Fruit fly (Drosophila melanogaster) whole organism, embryonic: ENCODE results near the gene nmo.

Experiments used
- CG10321 ChIP-seq: fragments of 200-800 bp; sonication (Bioruptor generic); IDR thresholded peaks from 2 replicates; pipeline ENCODE4 v1.3.6; 2022; ENCODE audit warnings: missing biosample characterization, missing genetic modification characterization
- CG11398 ChIP-seq: fragments of 200-800 bp; sonication (Bioruptor generic); optimal IDR thresholded peaks from 2 replicates; lab custom pipeline; 2016; ENCODE audit warnings: missing biosample characterization, missing genetic modification characterization
- CG13287 ChIP-seq: fragments of 200-800 bp; sonication (Bioruptor generic); IDR thresholded peaks from 2 replicates; pipeline ENCODE4 v1.3.6; 2022; ENCODE audit warnings: missing biosample characterization, missing genetic modification characterization; ENCODE audit not compliant: partially characterized antibody
- CG16815 ChIP-seq: fragments of 200-800 bp; sonication (Bioruptor generic); optimal IDR thresholded peaks from 3 replicates; lab custom pipeline; 2017; ENCODE audit warnings: missing biosample characterization, mild to moderate bottlenecking, missing genetic modification characterization
- CG17568 ChIP-seq: fragments of 200-800 bp; sonication (Bioruptor generic); optimal IDR thresholded peaks from 2 replicates; lab custom pipeline; 2018; ENCODE audit warnings: missing biosample characterization, mild to moderate bottlenecking, missing genetic modification characterization, moderate library complexity
- CG18011 ChIP-seq: fragments of 200-800 bp; sonication (Bioruptor generic); optimal IDR thresholded peaks from 2 replicates; lab custom pipeline; 2017; ENCODE audit warnings: missing biosample characterization, missing genetic modification characterization, mild to moderate bottlenecking, moderate library complexity, missing genotype
- CG18476 ChIP-seq: fragments of 200-800 bp; sonication (Bioruptor generic); optimal IDR thresholded peaks from 2 replicates; lab custom pipeline; 2016; ENCODE audit warnings: missing biosample characterization, mild to moderate bottlenecking, missing genetic modification characterization
- CG2712 ChIP-seq: fragments of 200-800 bp; optimal IDR thresholded peaks from 3 replicates; lab custom pipeline; 2019; ENCODE audit warnings: missing biosample characterization, mild to moderate bottlenecking, missing genetic modification characterization, moderate library complexity
- CG2875 ChIP-seq: fragments of 200-800 bp; sonication (Bioruptor generic); optimal IDR thresholded peaks from 2 replicates; lab custom pipeline; 2017; ENCODE audit warnings: missing biosample characterization, mild to moderate bottlenecking, missing genetic modification characterization, missing genetic modification reagents
- CG32767 ChIP-seq: fragments of 200-800 bp; sonication (Bioruptor generic); IDR thresholded peaks from 2 replicates; pipeline ENCODE4 v1.3.6; 2022; ENCODE audit warnings: missing biosample characterization, missing genetic modification characterization
- CG3407 ChIP-seq: fragments of 200-800 bp; sonication (Bioruptor generic); optimal IDR thresholded peaks from 2 replicates; lab custom pipeline; 2018; ENCODE audit warnings: missing biosample characterization, mild to moderate bottlenecking, missing genetic modification characterization
- CG6765 ChIP-seq: fragments of 200-800 bp; sonication (Bioruptor generic); optimal IDR thresholded peaks from 3 replicates; lab custom pipeline; 2017; ENCODE audit warnings: missing biosample characterization, mild to moderate bottlenecking, missing genetic modification characterization
- CG6813 ChIP-seq: fragments of 200-800 bp; sonication (Bioruptor generic); optimal IDR thresholded peaks from 2 replicates; lab custom pipeline; 2017; ENCODE audit warnings: missing biosample characterization, missing genetic modification characterization, mild to moderate bottlenecking, moderate library complexity, missing genetic modification reagents
- CG7357 ChIP-seq: fragments of 200-800 bp; sonication (Bioruptor generic); IDR thresholded peaks from 3 replicates; pipeline ENCODE4 v1.3.6; 2022; ENCODE audit warnings: missing biosample characterization, missing genetic modification characterization
- CG7745 ChIP-seq: fragments of 200-800 bp; sonication (Bioruptor generic); optimal IDR thresholded peaks from 2 replicates; lab custom pipeline; 2018; ENCODE audit warnings: missing biosample characterization, mild to moderate bottlenecking, missing genetic modification characterization, moderate library complexity
- CG8290 ChIP-seq, 3 experiments: fragments of 200-800 bp; sonication (Bioruptor generic); optimal IDR thresholded peaks; 2 replicates each; lab custom pipeline; 2016 to 2019; ENCODE audit warnings: missing biosample characterization in 3 of 3, missing genetic modification characterization in 3 of 3, mild to moderate bottlenecking in 2 of 3, moderate library complexity in 1 of 3
- CG8359 ChIP-seq: fragments of 200-800 bp; sonication (Bioruptor generic); optimal IDR thresholded peaks from 2 replicates; lab custom pipeline; 2017; ENCODE audit warnings: missing biosample characterization, mild to moderate bottlenecking, missing genetic modification characterization, borderline replicate concordance
- CHES-1-like ChIP-seq: fragments of 200-800 bp; sonication (Bioruptor generic); optimal IDR thresholded peaks from 2 replicates; lab custom pipeline; 2016; ENCODE audit warnings: missing biosample characterization, missing genetic modification characterization
- CkIIα-i1 ChIP-seq: fragments of 200-800 bp; sonication (Bioruptor generic); IDR thresholded peaks from 2 replicates; pipeline ENCODE4 v1.3.6; 2022; ENCODE audit warnings: missing biosample characterization, missing genetic modification characterization
- Dp ChIP-seq: fragments of 200-800 bp; sonication (Bioruptor generic); optimal IDR thresholded peaks from 2 replicates; lab custom pipeline; 2018; ENCODE audit warnings: missing biosample characterization, mild to moderate bottlenecking, missing genetic modification characterization, moderate library complexity
- Drgx ChIP-seq: fragments of 200-800 bp; sonication (Bioruptor generic); IDR thresholded peaks from 2 replicates; pipeline ENCODE4 v1.3.6; 2022; ENCODE audit warnings: missing biosample characterization, missing genetic modification characterization
- H2.0 ChIP-seq: fragments of 200-800 bp; sonication (Bioruptor generic); IDR thresholded peaks from 2 replicates; pipeline ENCODE4 v1.3.6; 2022; ENCODE audit warnings: missing biosample characterization, missing genetic modification characterization
- Hr78 ChIP-seq, 2 experiments: fragments of 200-800 bp in 1 of 2; fragments of >200 bp in 1 of 2; sonication (Bioruptor generic) in 1 of 2; optimal IDR thresholded peaks; 2 replicates each; lab custom pipeline; 2017 to 2019; ENCODE audit warnings: missing biosample characterization in 2 of 2, missing genetic modification characterization in 2 of 2, mild to moderate bottlenecking in 1 of 2, moderate library complexity in 1 of 2
- MTF-1 ChIP-seq: fragments of 200-800 bp; sonication (Bioruptor generic); optimal IDR thresholded peaks from 2 replicates; lab custom pipeline; 2018; ENCODE audit warnings: missing biosample characterization, mild to moderate bottlenecking, missing genetic modification characterization, borderline replicate concordance
- Mrtf ChIP-seq: fragments of 200-800 bp; sonication (Bioruptor generic); IDR thresholded peaks from 3 replicates; pipeline ENCODE4 v1.3.6; 2022; ENCODE audit warnings: missing biosample characterization, missing genetic modification characterization
- Nf-YA ChIP-seq: fragments of 200-800 bp; sonication (Bioruptor generic); IDR thresholded peaks from 2 replicates; pipeline ENCODE4 v1.3.6; 2022; ENCODE audit warnings: missing biosample characterization, missing genetic modification characterization
- Nf-YB ChIP-seq: fragments of 200-800 bp; sonication (Bioruptor generic); optimal IDR thresholded peaks from 3 replicates; lab custom pipeline; 2019; ENCODE audit warnings: missing biosample characterization, mild to moderate bottlenecking, missing genetic modification characterization, moderate library complexity
- Oaz ChIP-seq: fragments of 200-800 bp; sonication (Bioruptor generic); IDR thresholded peaks from 2 replicates; pipeline ENCODE4 v1.3.6; 2022; ENCODE audit warnings: missing biosample characterization, missing genetic modification characterization
- Optix ChIP-seq: fragments of 200-800 bp; sonication (Bioruptor generic); IDR thresholded peaks from 3 replicates; pipeline ENCODE4 v1.3.6; 2022; ENCODE audit warnings: missing biosample characterization, missing genetic modification characterization
- Side ChIP-seq: fragments of 200-800 bp; sonication (Bioruptor generic); optimal IDR thresholded peaks from 2 replicates; lab custom pipeline; 2016; ENCODE audit warnings: missing biosample characterization, missing genetic modification characterization
- Spps ChIP-seq: fragments of 200-800 bp; sonication (Bioruptor generic); optimal IDR thresholded peaks from 2 replicates; lab custom pipeline; 2018; ENCODE audit warnings: missing biosample characterization, mild to moderate bottlenecking, missing genetic modification characterization
- Sry-β ChIP-seq: fragments of 200-800 bp; sonication (Bioruptor generic); optimal IDR thresholded peaks from 2 replicates; lab custom pipeline; 2018; ENCODE audit warnings: missing biosample characterization, mild to moderate bottlenecking, missing genetic modification characterization, moderate library complexity
- Stat92E ChIP-seq, 3 experiments: fragments of >200 bp in 2 of 3; fragments of 200-800 bp in 1 of 3; sonication (Bioruptor generic) in 1 of 3; optimal IDR thresholded peaks; 2 replicates each; lab custom pipeline; 2017 to 2019; ENCODE audit warnings: missing biosample characterization in 3 of 3, missing genetic modification characterization in 3 of 3, mild to moderate bottlenecking in 1 of 3, moderate library complexity in 1 of 3
- Taf1 ChIP-seq: fragments of 200-800 bp; sonication (Bioruptor generic); IDR thresholded peaks from 2 replicates; pipeline ENCODE4 v1.3.6; 2022; ENCODE audit warnings: missing biosample characterization, missing genetic modification characterization
- ab ChIP-seq: fragments of 200-800 bp; sonication (Bioruptor generic); optimal IDR thresholded peaks from 2 replicates; lab custom pipeline; 2016; ENCODE audit warnings: missing biosample characterization, missing genetic modification characterization
- cas ChIP-seq: fragments of 200-800 bp; sonication (Bioruptor generic); IDR thresholded peaks from 2 replicates; pipeline ENCODE4 v1.3.6; 2022; ENCODE audit warnings: missing biosample characterization, missing genetic modification characterization
- en ChIP-seq: fragments of 200-800 bp; sonication (Bioruptor generic); optimal IDR thresholded peaks from 2 replicates; lab custom pipeline; 2016; ENCODE audit warnings: missing biosample characterization, missing genetic modification characterization
- fd3F ChIP-seq: fragments of 200-800 bp; sonication (Bioruptor generic); optimal IDR thresholded peaks from 2 replicates; lab custom pipeline; 2018; ENCODE audit warnings: missing biosample characterization, mild to moderate bottlenecking, missing genetic modification characterization, moderate library complexity
- hbn ChIP-seq: fragments of 200-800 bp; sonication (Bioruptor generic); IDR thresholded peaks from 2 replicates; pipeline ENCODE4 v1.3.6; 2022; ENCODE audit warnings: missing biosample characterization, missing genetic modification characterization; ENCODE audit not compliant: partially characterized antibody
- lilli ChIP-seq: fragments of 200-800 bp; sonication (Bioruptor generic); optimal IDR thresholded peaks from 3 replicates; lab custom pipeline; 2016; ENCODE audit warnings: missing biosample characterization, missing genetic modification characterization
- p53 ChIP-seq: fragments of 200-800 bp; sonication (Bioruptor generic); optimal IDR thresholded peaks from 2 replicates; lab custom pipeline; 2016; ENCODE audit warnings: missing biosample characterization, missing genetic modification characterization
- pan ChIP-seq, 4 experiments: fragments of >200 bp in 3 of 4; fragments of 200-800 bp in 1 of 4; sonication (Bioruptor generic) in 1 of 4; optimal IDR thresholded peaks in 3 of 4; IDR thresholded peaks in 1 of 4; 2 replicates each; pipeline versions ENCODE4 v1.3.6 to Lab custom; 2017 to 2022; ENCODE audit warnings: missing biosample characterization in 2 of 4, missing genetic modification characterization in 2 of 4, mixed read lengths in 1 of 4
- peb ChIP-seq: fragments of 200-800 bp; sonication (Bioruptor generic); IDR thresholded peaks from 2 replicates; pipeline ENCODE4 v1.3.6; 2022; ENCODE audit warnings: missing biosample characterization, missing genetic modification characterization
- pros ChIP-seq: fragments of 200-800 bp; sonication (Bioruptor generic); optimal IDR thresholded peaks from 3 replicates; lab custom pipeline; 2019; ENCODE audit warnings: missing biosample characterization, mild to moderate bottlenecking, missing genetic modification characterization, moderate library complexity
- salm ChIP-seq: fragments of 200-800 bp; sonication (Bioruptor generic); optimal IDR thresholded peaks from 2 replicates; lab custom pipeline; 2018; ENCODE audit warnings: missing biosample characterization, mild to moderate bottlenecking, missing genetic modification characterization
- sob ChIP-seq: fragments of 200-800 bp; sonication (Bioruptor generic); IDR thresholded peaks from 2 replicates; pipeline ENCODE4 v1.3.6; 2022; ENCODE audit warnings: missing biosample characterization, missing genetic modification characterization
- wek ChIP-seq: fragments of 200-800 bp; sonication (Bioruptor generic); optimal IDR thresholded peaks from 3 replicates; lab custom pipeline; 2018; ENCODE audit warnings: missing biosample characterization, mild to moderate bottlenecking, missing genetic modification characterization, moderate library complexity

nmo gene

DNA sequence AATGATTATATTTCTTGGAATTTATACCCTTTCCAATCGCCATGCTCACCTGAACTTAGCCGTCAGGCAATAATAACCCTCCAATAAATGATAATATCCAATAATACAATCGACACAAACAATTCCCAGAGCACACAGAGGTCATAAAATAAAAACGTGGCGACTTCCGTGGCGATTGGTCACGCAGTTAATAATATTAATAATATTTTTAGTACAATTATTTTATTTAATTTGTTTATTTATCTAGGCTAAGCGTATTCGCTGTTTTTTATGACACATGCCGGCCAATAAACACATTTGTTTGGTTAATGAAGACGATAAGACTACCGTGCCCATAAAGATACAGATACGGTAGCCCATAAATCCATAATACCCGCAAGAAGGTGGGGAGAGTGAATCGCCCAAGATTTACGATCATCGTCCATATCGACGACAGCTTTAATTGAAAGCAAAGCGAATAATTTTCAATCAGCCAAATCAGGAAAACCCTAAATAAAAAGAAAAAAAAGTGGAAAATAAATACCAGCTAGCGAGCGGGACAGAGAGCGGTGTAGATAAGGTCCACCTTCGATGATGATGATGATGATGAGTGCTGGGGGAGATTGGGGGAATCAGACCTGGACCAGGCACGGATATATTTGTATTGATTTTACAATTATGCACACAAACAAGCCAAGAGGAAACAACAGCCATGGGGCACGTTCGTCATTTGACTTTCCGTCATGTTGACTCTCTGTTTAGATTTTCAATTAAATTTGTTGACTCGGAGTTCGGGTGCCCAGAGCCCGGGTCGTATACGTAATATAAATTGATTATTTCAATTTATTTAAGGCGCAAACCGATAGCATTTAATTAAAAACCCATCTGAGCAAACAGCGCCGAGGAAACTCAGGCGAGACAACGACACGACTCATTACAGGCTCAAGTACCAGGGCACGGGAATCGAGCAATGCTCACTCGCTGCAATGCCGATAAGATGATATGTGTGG is 17.8 kb upstream of the nmo start (continued):
- no peak for TF ChIP-seq CG8290 (GFP tag; optimal IDR thresholded peaks at IDR 0.05; lab: Kevin White, UChicago)
- peak; percentile 40 to 44 for TF ChIP-seq CG8290 (tag; optimal IDR thresholded peaks at IDR 0.05; lab: Kevin White, UChicago)
- no peak for TF ChIP-seq CG6765 (GFP tag; lab: Kevin White, UChicago)
- no peak for TF ChIP-seq CG7357 (GFP tag; lab: Robert Waterston, UW)
- TF ChIP-seq MTF-1 (GFP tag; lab: Kevin White, UChicago) = peak; percentile 18
- no peak for TF ChIP-seq peb
- no peak for TF ChIP-seq CHES-1-like (GFP tag; lab: Kevin White, UChicago)
- no peak for TF ChIP-seq CG18011 (GFP tag; lab: Kevin White, UChicago)
- no peak for TF ChIP-seq Drgx (GFP tag; lab: Robert Waterston, UW)
- TF ChIP-seq Nf-YB (GFP tag; lab: Kevin White, UChicago) = peak; percentile 39
- TF ChIP-seq ab (GFP tag; lab: Kevin White, UChicago) = no peak
- no peak for TF ChIP-seq Taf1 (GFP tag; lab: Robert Waterston, UW)
- no peak for TF ChIP-seq en
- TF ChIP-seq CG7745 (tag; lab: Kevin White, UChicago) = no peak
- peak; percentile 51 for TF ChIP-seq CG3407 (GFP tag; lab: Kevin White, UChicago)
- TF ChIP-seq lilli (GFP tag; lab: Kevin White, UChicago) = no peak
- TF ChIP-seq H2.0 (GFP tag; lab: Robert Waterston, UW) = no peak
- TF ChIP-seq Side (GFP tag; lab: Kevin White, UChicago) = peak; percentile 28
- TF ChIP-seq Optix = no peak
- TF ChIP-seq CkIIα-i1 (GFP tag; lab: Robert Waterston, UW) = no peak
- no peak for TF ChIP-seq CG11398 (GFP tag; lab: Kevin White, UChicago)
- TF ChIP-seq CG6813 (GFP tag; lab: Kevin White, UChicago) = peak; percentile 4
- no peak for TF ChIP-seq CG10321 (GFP tag; lab: Robert Waterston, UW)
- no peak for TF ChIP-seq Spps (tag; lab: Kevin White, UChicago)
- TF ChIP-seq Hr78 (GFP tag; optimal IDR thresholded peaks at IDR 0.05; lab: Kevin White, UChicago) = no peak
- TF ChIP-seq CG17568 = peak; percentile 19
- no peak for TF ChIP-seq CG18476 (GFP tag; lab: Kevin White, UChicago)
- TF ChIP-seq CG2712 (tag; lab: Kevin White, UChicago) = no peak
- peak; percentile 13 for TF ChIP-seq CG2875 (GFP tag; lab: Kevin White, UChicago)
- no peak for TF ChIP-seq Nf-YA (GFP tag; lab: Robert Waterston, UW)
- TF ChIP-seq CG32767 (GFP tag; lab: Robert Waterston, UW) = no peak
- TF ChIP-seq salm (tag; lab: Kevin White, UChicago) = peak; percentile 32
- TF ChIP-seq CG16815 = no peak
- TF ChIP-seq wek (GFP tag; lab: Kevin White, UChicago) = peak; percentile 11
- TF ChIP-seq Mrtf (GFP tag; lab: Robert Waterston, UW) = no peak
- TF ChIP-seq p53 (GFP tag; lab: Kevin White, UChicago) = no peak
- TF ChIP-seq CG8359 (GFP tag; lab: Kevin White, UChicago) = peak; percentile 9
- TF ChIP-seq CG13287 (GFP tag; lab: Robert Waterston, UW) = no peak
- no peak for TF ChIP-seq fd3F (GFP tag; lab: Kevin White, UChicago)
- no peak for TF ChIP-seq Stat92E (GFP tag; optimal IDR thresholded peaks at IDR 0.05; lab: Kevin White, UChicago)
- no peak for TF ChIP-seq Sry-β (GFP tag; lab: Kevin White, UChicago)
- no peak for TF ChIP-seq hbn (GFP tag; lab: Robert Waterston, UW)
- no peak for TF ChIP-seq cas (GFP tag; lab: Robert Waterston, UW)
- TF ChIP-seq sob (GFP tag; lab: Robert Waterston, UW) = no peak
- no peak for TF ChIP-seq Oaz (GFP tag; lab: Robert Waterston, UW)
- TF ChIP-seq Dp (GFP tag; lab: Kevin White, UChicago) = no peak
- TF ChIP-seq pros (GFP tag; lab: Kevin White, UChicago) = no peak
- no peak for TF ChIP-seq pan (optimal IDR thresholded peaks at IDR 0.05; lab: Kevin White, UChicago)
- TF ChIP-seq pan (GFP tag; optimal IDR thresholded peaks at IDR 0.05 in 1 of 2, IDR thresholded peaks at IDR 0.05 in 1 of 2) = no peak
